Worm (Caenorhabditis elegans): ENCODE results near the gene F42G4.7.
A peak's percentile ranks its signal among the peaks of the same experiment; 100 is the strongest.

The F42G4.7 gene

ce11 chrII:13012684-13013083, 34.4 kb downstream of the F42G4.7 start (continued):
- no peak for TF ChIP-seq lim-7 (GFP tag; IDR thresholded peaks at IDR 0.05)

- TF ChIP-seq lin-1 (GFP tag; IDR thresholded peaks at IDR 0.05): no peak
- no peak for TF ChIP-seq ceh-20 (GFP tag; IDR thresholded peaks at IDR 0.05)
- no peak for TF ChIP-seq mes-2 (tag; optimal IDR thresholded peaks at IDR 0.05; ENCODE audit: poor library complexity, severe bottlenecking)
- TF ChIP-seq daf-19 (GFP tag; conservative IDR thresholded peaks at IDR 0.05): no peak
- 0 out of 2 replicates have a peak, but pooled peaks have one; percentile 26 for TF ChIP-seq hmg-1.1 (GFP tag; IDR thresholded peaks at IDR 0.05)
- TF ChIP-seq T20F7.1 (GFP tag; optimal IDR thresholded peaks at IDR 0.05): no peak
- TF ChIP-seq set-16 (GFP tag; IDR thresholded peaks at IDR 0.05): no peak
- TF ChIP-seq ceh-32 (tag; optimal IDR thresholded peaks at IDR 0.05; ENCODE audit: poor library complexity): no peak
- no peak for TF ChIP-seq ceh-44 (GFP tag; IDR thresholded peaks at IDR 0.05)
- TF ChIP-seq lin-15B (tag; optimal IDR thresholded peaks at IDR 0.05): no peak
- no peak for TF ChIP-seq tra-1 (GFP tag; IDR thresholded peaks at IDR 0.05)
- TF ChIP-seq ceh-28 (tag; optimal IDR thresholded peaks at IDR 0.05): no peak
- TF ChIP-seq F49E8.2 (tag; optimal IDR thresholded peaks at IDR 0.05; ENCODE audit: borderline replicate concordance): no peak
- peak; percentile 69 for TF ChIP-seq aha-1 (tag)
- peak in 1 of 2 experiments; percentile 72 for TF ChIP-seq unc-62 (GFP tag; optimal IDR thresholded peaks at IDR 0.05 in 1 of 2)
- no peak for TF ChIP-seq unc-62 (tag; optimal IDR thresholded peaks at IDR 0.05)
- TF ChIP-seq dmd-6 (GFP tag; IDR thresholded peaks at IDR 0.05): no peak
- TF ChIP-seq tag-97 (GFP tag; IDR thresholded peaks at IDR 0.05): no peak
- TF ChIP-seq rbr-2 (tag; optimal IDR thresholded peaks at IDR 0.05): no peak
- no peak for TF ChIP-seq F10B5.3 (tag; optimal IDR thresholded peaks at IDR 0.05)
- TF ChIP-seq php-3 (GFP tag; IDR thresholded peaks at IDR 0.05): no peak
- TF ChIP-seq ceh-62 (tag; optimal IDR thresholded peaks at IDR 0.05): no peak
- no peak for TF ChIP-seq snpc-4 (tag; optimal IDR thresholded peaks at IDR 0.05)
Observed at ce11 chrII:13007717-13008461, 39.2 kb downstream of the F42G4.7 start, which contains the start of gene oig-2. Gene oig-2 (minus strand): TSS chrII:13008164.

ce11 chrII:13006283-13006682, 40.8 kb downstream of the F42G4.7 start:
- no peak for TF ChIP-seq R02D3.7 (tag; optimal IDR thresholded peaks at IDR 0.05)
- TF ChIP-seq zip-2 (tag; optimal IDR thresholded peaks at IDR 0.05): no peak
- no peak for TF ChIP-seq snpc-4 (tag; optimal IDR thresholded peaks at IDR 0.05)
- no peak for TF ChIP-seq zfp-2 (tag; optimal IDR thresholded peaks at IDR 0.05)
- TF ChIP-seq pqm-1 (tag; optimal IDR thresholded peaks at IDR 0.05): peak; percentile 12
- peak; percentile 67 for TF ChIP-seq nhr-77 (tag; optimal IDR thresholded peaks at IDR 0.05)
- peak; percentile 49 for TF ChIP-seq nhr-48 (tag; optimal IDR thresholded peaks at IDR 0.05)
- peak; percentile 81 for TF ChIP-seq hlh-11 (tag; optimal IDR thresholded peaks at IDR 0.05)
- no peak for TF ChIP-seq fos-1 (tag; optimal IDR thresholded peaks at IDR 0.05)
- no peak for TF ChIP-seq lin-13 (GFP tag; optimal IDR thresholded peaks at IDR 0.05)
- TF ChIP-seq skn-1 (tag; optimal IDR thresholded peaks at IDR 0.05): no peak
- TF ChIP-seq rbr-2 (tag; optimal IDR thresholded peaks at IDR 0.05): no peak
- TF ChIP-seq F49E8.2 (tag; optimal IDR thresholded peaks at IDR 0.05; ENCODE audit: borderline replicate concordance): no peak
- TF ChIP-seq mxl-3 (GFP tag; optimal IDR thresholded peaks at IDR 0.05): peak; percentile 84
- no peak for TF ChIP-seq lin-1 (GFP tag; IDR thresholded peaks at IDR 0.05)
- TF ChIP-seq tag-97 (GFP tag; IDR thresholded peaks at IDR 0.05): no peak
- no peak for TF ChIP-seq Y5F2A.4 (GFP tag; optimal IDR thresholded peaks at IDR 0.05)
- no peak for TF ChIP-seq lin-15B (tag; optimal IDR thresholded peaks at IDR 0.05)
- TF ChIP-seq ceh-62 (tag; optimal IDR thresholded peaks at IDR 0.05): no peak
- TF ChIP-seq unc-62 (GFP tag; optimal IDR thresholded peaks at IDR 0.05 in 1 of 2): peak in 1 of 2 experiments; percentile 91
- no peak for TF ChIP-seq unc-62 (tag; optimal IDR thresholded peaks at IDR 0.05)
- TF ChIP-seq snpc-1.2 (GFP tag; IDR thresholded peaks at IDR 0.05): no peak
- TF ChIP-seq lsy-2 (tag; optimal IDR thresholded peaks at IDR 0.05): peak in 1 of 2 experiments; percentile 45
- TF ChIP-seq mep-1 (tag; optimal IDR thresholded peaks at IDR 0.05): peak; percentile 58
- TF ChIP-seq madf-5 (GFP tag; IDR thresholded peaks at IDR 0.05): no peak
- no peak for TF ChIP-seq ceh-44 (GFP tag; IDR thresholded peaks at IDR 0.05)
- TF ChIP-seq hlh-30 (tag; optimal IDR thresholded peaks at IDR 0.05; ENCODE audit: insufficient read depth): peak; percentile 74
- no peak for TF ChIP-seq set-16 (GFP tag; IDR thresholded peaks at IDR 0.05)
- no peak for TF ChIP-seq nhr-11 (tag; optimal IDR thresholded peaks at IDR 0.05)
- TF ChIP-seq mdl-1 (tag; optimal IDR thresholded peaks at IDR 0.05): peak in 1 of 2 experiments; percentile 63
- no peak for TF ChIP-seq ceh-28 (tag; optimal IDR thresholded peaks at IDR 0.05)
- no peak for TF ChIP-seq aha-1 (tag)
- TF ChIP-seq spr-1 (tag; optimal IDR thresholded peaks at IDR 0.05): no peak
- TF ChIP-seq nhr-111 (GFP tag; optimal IDR thresholded peaks at IDR 0.05): no peak
- no peak for TF ChIP-seq ztf-11 (tag; optimal IDR thresholded peaks at IDR 0.05)
